Worm (Caenorhabditis elegans): ENCODE results near the gene sam-10.

DNA sequence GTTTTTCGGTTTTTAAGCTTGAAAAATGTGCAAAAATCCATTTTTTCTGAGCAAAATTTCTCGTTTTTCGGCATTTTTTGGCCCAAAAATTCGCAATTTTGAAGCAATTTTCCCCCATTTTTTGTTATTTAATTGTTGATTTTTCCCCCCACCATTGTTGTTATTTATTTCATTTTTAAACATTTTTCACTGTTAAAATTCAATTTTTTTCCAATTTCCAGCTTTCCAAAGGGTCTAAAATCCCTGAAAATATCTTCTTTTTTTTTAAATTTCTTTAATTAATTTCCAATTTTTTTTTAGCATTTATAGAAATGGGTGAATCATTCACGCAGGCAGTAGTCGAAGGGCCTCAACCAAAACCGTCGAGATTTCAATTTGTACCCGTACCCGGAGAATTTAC is 45.8 kb upstream of the sam-10 start, which contains the start of gene Y48C3A.12:
- TF ChIP-seq snpc-4 (tag; optimal IDR thresholded peaks at IDR 0.05) = no peak
- TF ChIP-seq nhr-11 (tag; optimal IDR thresholded peaks at IDR 0.05) = no peak
- no peak for TF ChIP-seq hlh-30 (tag; optimal IDR thresholded peaks at IDR 0.05; ENCODE audit: insufficient read depth)
- no peak for TF ChIP-seq F10B5.3 (tag; optimal IDR thresholded peaks at IDR 0.05)
- no peak for TF ChIP-seq mxl-3 (GFP tag; optimal IDR thresholded peaks at IDR 0.05)
- no peak for TF ChIP-seq lin-29 (GFP tag; IDR thresholded peaks at IDR 0.05)
- no peak for TF ChIP-seq nhr-237 (tag; optimal IDR thresholded peaks at IDR 0.05)
- no peak for TF ChIP-seq nhr-6 (tag; optimal IDR thresholded peaks at IDR 0.05)
- TF ChIP-seq cey-2 (tag; optimal IDR thresholded peaks at IDR 0.05; ENCODE audit: borderline replicate concordance, insufficient read depth) = no peak
- no peak for TF ChIP-seq aly-2 (tag; optimal IDR thresholded peaks at IDR 0.05)
- no peak for TF ChIP-seq set-16 (GFP tag; IDR thresholded peaks at IDR 0.05)
- no peak for TF ChIP-seq fos-1 (tag; optimal IDR thresholded peaks at IDR 0.05)
